Fruit fly (Drosophila melanogaster) whole organism, pupa: Measurements from ENCODE around the gene Gdh.

ENCODE experiments used
- CG12605 ChIP-seq: fragments of 200-800 bp; sonication (Bioruptor generic); IDR thresholded peaks from 2 replicates; pipeline ENCODE4 v1.3.6; 2022; ENCODE audit warnings: missing biosample characterization, missing genetic modification characterization
- CG13204 ChIP-seq: fragments of 200-800 bp; sonication (Bioruptor generic); optimal IDR thresholded peaks from 2 replicates; lab custom pipeline; 2018; ENCODE audit warnings: missing biosample characterization, mild to moderate bottlenecking, missing genetic modification characterization, moderate library complexity
- CG15710 ChIP-seq: fragments of 200-800 bp; sonication (Bioruptor generic); optimal IDR thresholded peaks from 2 replicates; lab custom pipeline; 2018; ENCODE audit warnings: missing biosample characterization, mild to moderate bottlenecking, missing genetic modification characterization, moderate library complexity
- CG4496 ChIP-seq: fragments of 200-800 bp; sonication (Bioruptor generic); IDR thresholded peaks from 3 replicates; pipeline ENCODE4 v1.3.6; 2022; ENCODE audit warnings: missing biosample characterization, missing genetic modification characterization
- Ets98B ChIP-seq: fragments of 200-800 bp; sonication (Bioruptor generic); IDR thresholded peaks from 2 replicates; pipeline ENCODE4 v1.3.6; 2022; ENCODE audit warnings: missing biosample characterization, missing genetic modification characterization

- TF ChIP-seq CG15710 (tag; lab: Kevin White, UChicago) (no peak), Ets98B (no peak), CG4496 (no peak), CG12605 (no peak), CG13204 (GFP tag; lab: Kevin White, UChicago) (no peak)
Observed at dm6 chr3R:23919366-23919765, 23.5 kb downstream of the Gdh start.
